Fruit fly (Drosophila melanogaster): Measurements from ENCODE around the gene sstn.

The sstn gene

DNA sequence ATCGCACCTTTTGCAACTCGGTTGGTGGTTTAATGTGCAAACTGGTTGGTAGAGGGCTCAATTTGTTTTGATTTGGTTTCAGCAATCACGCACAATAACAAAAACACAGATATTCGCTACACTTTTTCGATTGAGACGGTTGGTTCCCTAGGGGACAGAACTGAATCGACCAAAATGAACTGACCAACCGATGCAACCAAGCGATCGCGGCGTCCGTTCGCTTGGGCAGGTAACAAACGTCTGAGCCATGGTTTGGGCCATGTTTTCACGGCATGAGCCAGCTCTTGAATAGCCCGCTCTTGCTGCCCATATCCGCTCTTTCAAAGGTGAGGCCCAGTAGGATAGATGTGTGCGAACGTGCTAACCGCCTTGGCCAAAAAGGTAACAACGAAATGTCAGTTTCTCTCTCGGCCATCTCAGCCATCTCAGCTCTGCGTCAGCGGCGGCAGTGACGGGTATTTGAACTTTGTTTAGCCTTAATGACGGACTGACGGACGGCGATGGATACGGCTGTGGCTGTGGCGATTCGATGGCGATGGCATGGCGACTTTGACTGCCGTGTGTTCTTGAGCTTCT lies 30.6 kb upstream of the sstn start, which contains the start of gene CG16959 (continued):
- TF ChIP-seq mld (GFP tag; IDR thresholded peaks at IDR 0.05; ENCODE audit: partially characterized antibody) (no peak), crp (GFP tag; optimal IDR thresholded peaks at IDR 0.05) (no peak), NFAT (GFP tag; IDR thresholded peaks at IDR 0.05) (0 out of 2 replicates have a peak, but pooled peaks have one; percentile 2), B-H1 (GFP tag; IDR thresholded peaks at IDR 0.05) (no peak), Trl (optimal IDR thresholded peaks at IDR 0.05) (peak; percentile 50 to 55), Trl (GFP tag; optimal IDR thresholded peaks at IDR 0.05) (no peak), prd (optimal IDR thresholded peaks at IDR 0.05) (no peak), prd (GFP tag; IDR thresholded peaks at IDR 0.05) (no peak), Bgb (GFP tag; IDR thresholded peaks at IDR 0.05; ENCODE audit: partially characterized antibody) (peak; percentile 27; the same call in 1 of the 2 replicates), amos (GFP tag; IDR thresholded peaks at IDR 0.05; ENCODE audit: partially characterized antibody) (peak; percentile 30; the same call in 1 of the 2 replicates), bbx (GFP tag; IDR thresholded peaks at IDR 0.05; ENCODE audit: partially characterized antibody) (peak; percentile 12; the same call in 1 of the 2 replicates), CG3163 (GFP tag; optimal IDR thresholded peaks at IDR 0.05) (peak; percentile 71), Opbp (GFP tag; IDR thresholded peaks at IDR 0.05; ENCODE audit: partially characterized antibody) (0 out of 3 replicates have a peak, but pooled peaks have one; percentile 35), pzg (GFP tag; optimal IDR thresholded peaks at IDR 0.05) (no peak)

DNA sequence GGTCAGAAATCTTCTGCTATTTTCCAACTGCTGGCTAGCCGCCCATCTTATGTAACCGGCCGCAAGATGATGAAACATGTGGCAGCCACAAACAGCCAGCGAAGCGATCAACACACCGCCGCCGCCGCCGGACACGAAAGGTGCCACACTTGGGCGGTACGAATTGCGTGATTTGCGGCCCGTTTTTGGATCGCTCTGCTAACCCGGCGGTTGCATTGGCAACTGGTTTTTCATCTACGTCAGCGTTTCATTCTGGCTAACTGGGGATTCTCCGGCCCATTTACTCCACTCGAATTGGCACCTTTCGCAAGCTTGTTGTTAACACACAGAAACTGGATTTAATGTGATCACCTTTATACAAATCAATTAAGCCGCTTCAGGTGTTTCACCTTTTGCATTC lies 29.2 kb upstream of the sstn start:
- 0 out of 4 replicates have a peak, but pooled peaks have one; percentile 42 for TF ChIP-seq chinmo (GFP tag; IDR thresholded peaks at IDR 0.05; ENCODE audit: partially characterized antibody)
- TF ChIP-seq CG13287 (GFP tag; IDR thresholded peaks at IDR 0.05; ENCODE audit: partially characterized antibody) = 0 out of 2 replicates have a peak, but pooled peaks have one; percentile 6
- TF ChIP-seq CG3163 (GFP tag; optimal IDR thresholded peaks at IDR 0.05) = no peak
- TF ChIP-seq CG6175 (GFP tag; IDR thresholded peaks at IDR 0.05) = peak; percentile 82; the same call in 2 of the 3 replicates

DNA sequence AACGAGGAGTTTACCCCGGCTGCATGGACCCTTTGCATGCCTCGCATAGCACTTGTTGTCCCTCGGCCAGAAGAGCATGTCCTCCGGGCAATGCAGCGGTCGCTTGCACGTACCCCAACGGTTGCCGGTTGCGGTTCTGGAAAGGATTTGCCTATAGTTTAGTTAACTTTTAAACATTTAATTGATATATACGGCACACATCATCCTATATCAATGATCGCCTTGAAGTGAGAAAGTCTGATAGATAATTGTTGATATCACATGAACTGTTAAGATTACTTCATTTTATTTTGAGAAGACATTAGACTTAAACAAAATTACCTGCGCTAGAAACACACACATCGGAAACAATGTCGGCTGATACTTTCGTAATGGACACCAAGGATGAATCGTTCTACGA lies 26.8 kb upstream of the sstn start, which contains the start of gene CG32847:
Gene CG32847 (plus strand): TSS at position 301 of the 400 bp plus-strand sequence.
- TF ChIP-seq fru (optimal IDR thresholded peaks at IDR 0.05) = no peak
- no peak for TF ChIP-seq CG2116 (GFP tag; optimal IDR thresholded peaks at IDR 0.05)
- TF ChIP-seq z (GFP tag; IDR thresholded peaks at IDR 0.05) = no peak
- no peak for TF ChIP-seq inv (GFP tag; IDR thresholded peaks at IDR 0.05; ENCODE audit: partially characterized antibody)
- no peak for TF ChIP-seq CG4404 (GFP tag; IDR thresholded peaks at IDR 0.05)
- TF ChIP-seq Dp (GFP tag; optimal IDR thresholded peaks at IDR 0.05) = no peak
- no peak for TF ChIP-seq br (optimal IDR thresholded peaks at IDR 0.05)
- no peak for TF ChIP-seq CG15514 (GFP tag; optimal IDR thresholded peaks at IDR 0.05)

DNA sequence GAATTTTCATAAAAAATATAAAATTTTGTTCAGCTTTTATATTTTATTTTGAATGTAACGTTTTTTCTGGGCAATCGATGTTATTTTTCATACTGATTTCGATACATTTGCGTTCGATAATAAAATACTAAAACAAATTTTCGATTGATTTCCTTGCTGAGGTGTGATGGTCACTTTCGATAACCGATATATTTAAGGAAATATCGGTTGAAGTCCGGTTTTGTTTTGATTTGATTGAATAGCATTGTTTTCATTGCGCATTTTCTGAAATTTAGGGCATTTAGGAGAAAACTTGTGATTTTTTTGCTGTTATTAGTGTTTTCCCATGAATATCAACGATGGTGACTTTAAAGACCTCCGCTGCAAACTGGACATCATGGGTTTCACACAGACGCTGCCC lies 22.0 kb upstream of the sstn start, which contains the start of gene Cep135:
Gene Cep135 (plus strand): TSS at position 202 of the 400 bp plus-strand sequence.
- no peak for TF ChIP-seq lmd (GFP tag; IDR thresholded peaks at IDR 0.05)
- no peak for TF ChIP-seq Chrac-16 (GFP tag; optimal IDR thresholded peaks at IDR 0.05)
- TF ChIP-seq Opbp (GFP tag; IDR thresholded peaks at IDR 0.05; ENCODE audit: partially characterized antibody) = peak; percentile 79; the same call in 2 of the 3 replicates
- no peak for TF ChIP-seq CG17802 (tag; optimal IDR thresholded peaks at IDR 0.05)
- TF ChIP-seq CG1024 (GFP tag; IDR thresholded peaks at IDR 0.05) = no peak
- TF ChIP-seq kah (GFP tag; optimal IDR thresholded peaks at IDR 0.05) = no peak
- no peak for TF ChIP-seq Side (GFP tag; optimal IDR thresholded peaks at IDR 0.05)
- no peak for TF ChIP-seq CG16863 (GFP tag; optimal IDR thresholded peaks at IDR 0.05)
- no peak for TF ChIP-seq fd3F (GFP tag; optimal IDR thresholded peaks at IDR 0.05)
- no peak for TF ChIP-seq H2.0 (GFP tag; IDR thresholded peaks at IDR 0.05)
- peak; percentile 93 for TF ChIP-seq zen2 (GFP tag; IDR thresholded peaks at IDR 0.05; ENCODE audit: partially characterized antibody)
- no peak for TF ChIP-seq bab2 (GFP tag; optimal IDR thresholded peaks at IDR 0.05)
- TF ChIP-seq mld (GFP tag; IDR thresholded peaks at IDR 0.05; ENCODE audit: partially characterized antibody) = peak; percentile 93
- TF ChIP-seq GATAe (GFP tag; conservative IDR thresholded peaks at IDR 0.05) = no peak
- TF ChIP-seq unc-4 (GFP tag; IDR thresholded peaks at IDR 0.05; ENCODE audit: partially characterized antibody) = peak; percentile 80
- TF ChIP-seq CG9797 (GFP tag; optimal IDR thresholded peaks at IDR 0.05) = peak; percentile 50
- TF ChIP-seq hb (GFP tag; IDR thresholded peaks at IDR 0.05; ENCODE audit: partially characterized antibody) = peak; percentile 85
- peak; percentile 87 for TF ChIP-seq Bgb (GFP tag; IDR thresholded peaks at IDR 0.05; ENCODE audit: partially characterized antibody)
- no peak for TF ChIP-seq CG13296 (GFP tag; optimal IDR thresholded peaks at IDR 0.05)
- TF ChIP-seq grn (GFP tag; optimal IDR thresholded peaks at IDR 0.05) = no peak
- no peak for TF ChIP-seq CG15073 (GFP tag; optimal IDR thresholded peaks at IDR 0.05)
- TF ChIP-seq ab (GFP tag; optimal IDR thresholded peaks at IDR 0.05) = no peak
- TF ChIP-seq CG10147 (GFP tag; optimal IDR thresholded peaks at IDR 0.05) = no peak
